Fruit fly (Drosophila melanogaster) whole organism, embryonic: ENCODE measurements around the gene CG3916.

Experiments
- Asciz ChIP-seq: fragments of 200-800 bp; sonication (Bioruptor generic); optimal IDR thresholded peaks from 2 replicates; lab custom pipeline; 2017; ENCODE audit warnings: missing biosample characterization, mild to moderate bottlenecking, missing genetic modification characterization, missing genetic modification reagents
- Bdp1 ChIP-seq: fragments of 200-800 bp; sonication (Bioruptor generic); optimal IDR thresholded peaks from 3 replicates; lab custom pipeline; 2016; ENCODE audit warnings: missing biosample characterization, missing genetic modification characterization
- BtbVII ChIP-seq: fragments of 200-800 bp; sonication (Bioruptor generic); optimal IDR thresholded peaks from 3 replicates; lab custom pipeline; 2017; ENCODE audit warnings: missing biosample characterization, mild to moderate bottlenecking, missing genetic modification characterization
- CG1024 ChIP-seq: fragments of 200-800 bp; sonication (Bioruptor generic); IDR thresholded peaks from 2 replicates; pipeline ENCODE4 v1.3.6; 2022; ENCODE audit warnings: missing biosample characterization, missing genetic modification characterization
- CG14050 ChIP-seq: fragments of 200-800 bp; sonication (Bioruptor generic); IDR thresholded peaks from 3 replicates; pipeline ENCODE4 v1.3.6; 2022; ENCODE audit warnings: missing biosample characterization, missing genetic modification characterization
- CG15601 ChIP-seq: fragments of 200-800 bp; sonication (Bioruptor generic); optimal IDR thresholded peaks from 3 replicates; lab custom pipeline; 2019; ENCODE audit warnings: missing biosample characterization, mild to moderate bottlenecking, missing genetic modification characterization, moderate library complexity
- CG17385 ChIP-seq: fragments of 200-800 bp; sonication (Bioruptor generic); optimal IDR thresholded peaks from 3 replicates; lab custom pipeline; 2018; ENCODE audit warnings: missing biosample characterization, mild to moderate bottlenecking, missing genetic modification characterization
- CG2120 ChIP-seq: fragments of 200-800 bp; sonication (Bioruptor generic); optimal IDR thresholded peaks from 3 replicates; lab custom pipeline; 2016; ENCODE audit warnings: missing biosample characterization, missing genetic modification characterization
- CG2129 ChIP-seq: fragments of 200-800 bp; sonication (Bioruptor generic); IDR thresholded peaks from 2 replicates; pipeline ENCODE4 v1.3.6; 2022; ENCODE audit warnings: missing biosample characterization, missing genetic modification characterization; ENCODE audit not compliant: partially characterized antibody
- CG2202 ChIP-seq: fragments of 200-800 bp; sonication (Bioruptor generic); optimal IDR thresholded peaks from 2 replicates; lab custom pipeline; 2018; ENCODE audit warnings: missing biosample characterization, mild to moderate bottlenecking, missing genetic modification characterization
- CG31388 ChIP-seq: fragments of 200-800 bp; sonication (Bioruptor generic); optimal IDR thresholded peaks from 2 replicates; lab custom pipeline; 2016; ENCODE audit warnings: missing biosample characterization, missing genetic modification characterization
- CG4282 ChIP-seq: fragments of 200-800 bp; sonication (Bioruptor generic); optimal IDR thresholded peaks from 2 replicates; lab custom pipeline; 2016; ENCODE audit warnings: missing biosample characterization, missing genetic modification characterization
- CG4730 ChIP-seq: fragments of 200-800 bp; sonication (Bioruptor generic); IDR thresholded peaks from 2 replicates; pipeline ENCODE4 v1.3.6; 2022; ENCODE audit warnings: missing biosample characterization, missing genetic modification characterization
- CG6175 ChIP-seq: fragments of 200-800 bp; sonication (Bioruptor generic); IDR thresholded peaks from 3 replicates; pipeline ENCODE4 v1.3.6; 2022; ENCODE audit warnings: missing biosample characterization, missing genetic modification characterization
- CG6254 ChIP-seq: fragments of 200-800 bp; sonication (Bioruptor generic); optimal IDR thresholded peaks from 3 replicates; lab custom pipeline; 2017; ENCODE audit warnings: mild to moderate bottlenecking, missing biosample characterization, missing genetic modification reagents, missing genetic modification characterization
- CG6689 ChIP-seq: fragments of 200-800 bp; sonication (Bioruptor generic); IDR thresholded peaks from 2 replicates; pipeline ENCODE4 v1.3.6; 2022; ENCODE audit warnings: missing biosample characterization, missing genetic modification characterization
- CG6854 ChIP-seq: fragments of 200-800 bp; sonication (Bioruptor generic); optimal IDR thresholded peaks from 3 replicates; lab custom pipeline; 2017; ENCODE audit warnings: missing biosample characterization, mild to moderate bottlenecking, missing genetic modification characterization
- CG7357 ChIP-seq: fragments of 200-800 bp; sonication (Bioruptor generic); IDR thresholded peaks from 3 replicates; pipeline ENCODE4 v1.3.6; 2022; ENCODE audit warnings: missing biosample characterization, missing genetic modification characterization
- CG8089 ChIP-seq: fragments of 200-800 bp; sonication (Bioruptor generic); optimal IDR thresholded peaks from 3 replicates; lab custom pipeline; 2016; ENCODE audit warnings: missing biosample characterization, missing genetic modification characterization
- CG9876 ChIP-seq: fragments of 200-800 bp; sonication (Bioruptor generic); optimal IDR thresholded peaks from 2 replicates; lab custom pipeline; 2016; ENCODE audit warnings: missing biosample characterization, missing genetic modification characterization
- Doc3 ChIP-seq: fragments of 200-800 bp; sonication (Bioruptor generic); IDR thresholded peaks from 3 replicates; pipeline ENCODE4 v1.3.6; 2022; ENCODE audit warnings: missing biosample characterization, missing genetic modification characterization; ENCODE audit not compliant: partially characterized antibody
- HHEX ChIP-seq: fragments of 200-800 bp; sonication (Bioruptor generic); optimal IDR thresholded peaks from 3 replicates; lab custom pipeline; 2017; ENCODE audit warnings: missing biosample characterization, mild to moderate bottlenecking, missing genetic modification characterization, missing genetic modification reagents
- Hmx ChIP-seq: fragments of 200-800 bp; sonication (Bioruptor generic); optimal IDR thresholded peaks from 2 replicates; lab custom pipeline; 2016; ENCODE audit warnings: missing biosample characterization, missing genetic modification characterization
- Lim3 ChIP-seq: fragments of 200-800 bp; sonication (Bioruptor generic); IDR thresholded peaks from 2 replicates; pipeline ENCODE4 v1.3.6; 2022; ENCODE audit warnings: missing biosample characterization, missing genetic modification characterization
- Mad ChIP-seq: fragments of 200-800 bp; sonication (Bioruptor generic); optimal IDR thresholded peaks from 2 replicates; lab custom pipeline; 2016; ENCODE audit warnings: missing biosample characterization, missing genetic modification characterization
- Scr ChIP-seq: fragments of 200-800 bp; sonication (Bioruptor generic); IDR thresholded peaks from 2 replicates; pipeline ENCODE4 v1.3.6; 2022; ENCODE audit warnings: missing biosample characterization, missing genetic modification characterization; ENCODE audit not compliant: partially characterized antibody
- Vsx1 ChIP-seq: fragments of 200-800 bp; sonication (Bioruptor generic); optimal IDR thresholded peaks from 2 replicates; lab custom pipeline; 2017; ENCODE audit warnings: missing biosample characterization, mild to moderate bottlenecking, missing genetic modification characterization, missing genetic modification reagents
- al ChIP-seq: fragments of 200-800 bp; sonication (Bioruptor generic); IDR thresholded peaks from 2 replicates; pipeline ENCODE4 v1.3.6; 2022; ENCODE audit warnings: missing biosample characterization, missing genetic modification characterization
- aop ChIP-seq: fragments of 200-800 bp; sonication (Bioruptor generic); IDR thresholded peaks from 2 replicates; pipeline ENCODE4 v1.3.6; 2022; ENCODE audit warnings: missing biosample characterization, missing genetic modification characterization
- ap ChIP-seq: fragments of 200-800 bp; sonication (Bioruptor generic); IDR thresholded peaks from 2 replicates; pipeline ENCODE4 v1.3.6; 2022; ENCODE audit warnings: missing biosample characterization, missing genetic modification characterization
- cad ChIP-seq: fragments of >200 bp; optimal IDR thresholded peaks from 2 replicates; lab custom pipeline; 2017; ENCODE audit warnings: missing biosample characterization, missing genetic modification characterization
- chif ChIP-seq, 2 experiments: fragments of 200-800 bp; sonication (Bioruptor generic); optimal IDR thresholded peaks; 3 replicates each; lab custom pipeline; 2016; ENCODE audit warnings: missing biosample characterization in 2 of 2, missing genetic modification characterization in 2 of 2
- dpn ChIP-seq, 2 experiments: fragments of 200-800 bp; sonication (Bioruptor generic); optimal IDR thresholded peaks; 3 replicates each; lab custom pipeline; 2016; ENCODE audit warnings: missing biosample characterization in 2 of 2, missing genetic modification characterization in 2 of 2
- ems ChIP-seq: fragments of 200-800 bp; sonication (Bioruptor generic); optimal IDR thresholded peaks from 3 replicates; lab custom pipeline; 2016; ENCODE audit warnings: missing biosample characterization, missing genetic modification characterization
- grn ChIP-seq: fragments of 200-800 bp; sonication (Bioruptor generic); optimal IDR thresholded peaks from 3 replicates; lab custom pipeline; 2017; ENCODE audit warnings: missing biosample characterization, missing genetic modification characterization
- nmo ChIP-seq: fragments of 200-800 bp; sonication (Bioruptor generic); optimal IDR thresholded peaks from 2 replicates; lab custom pipeline; 2018; ENCODE audit warnings: missing biosample characterization, mild to moderate bottlenecking, missing genetic modification characterization, moderate library complexity
- pan ChIP-seq, 4 experiments: fragments of >200 bp in 3 of 4; fragments of 200-800 bp in 1 of 4; sonication (Bioruptor generic) in 1 of 4; optimal IDR thresholded peaks in 3 of 4; IDR thresholded peaks in 1 of 4; 2 replicates each; pipeline versions ENCODE4 v1.3.6 to Lab custom; 2017 to 2022; ENCODE audit warnings: missing biosample characterization in 2 of 4, missing genetic modification characterization in 2 of 4, mixed read lengths in 1 of 4
- pb ChIP-seq: fragments of 200-800 bp; sonication (Bioruptor generic); optimal IDR thresholded peaks from 3 replicates; lab custom pipeline; 2016; ENCODE audit warnings: missing biosample characterization, missing genetic modification characterization
- peb ChIP-seq: fragments of 200-800 bp; sonication (Bioruptor generic); IDR thresholded peaks from 2 replicates; pipeline ENCODE4 v1.3.6; 2022; ENCODE audit warnings: missing biosample characterization, missing genetic modification characterization
- pros ChIP-seq: fragments of 200-800 bp; sonication (Bioruptor generic); optimal IDR thresholded peaks from 3 replicates; lab custom pipeline; 2019; ENCODE audit warnings: missing biosample characterization, mild to moderate bottlenecking, missing genetic modification characterization, moderate library complexity
- pzg ChIP-seq: fragments of 200-800 bp; sonication (Bioruptor generic); optimal IDR thresholded peaks from 3 replicates; lab custom pipeline; 2018; ENCODE audit warnings: missing biosample characterization, mild to moderate bottlenecking, missing genetic modification characterization, moderate library complexity
- row ChIP-seq: fragments of 200-800 bp; sonication (Bioruptor generic); IDR thresholded peaks from 3 replicates; pipeline ENCODE4 v1.3.6; 2022; ENCODE audit warnings: missing biosample characterization, missing genetic modification characterization
- salm ChIP-seq: fragments of 200-800 bp; sonication (Bioruptor generic); optimal IDR thresholded peaks from 2 replicates; lab custom pipeline; 2018; ENCODE audit warnings: missing biosample characterization, mild to moderate bottlenecking, missing genetic modification characterization
- sens-2 ChIP-seq: fragments of 200-800 bp; sonication (Bioruptor generic); IDR thresholded peaks from 2 replicates; pipeline ENCODE4 v1.3.6; 2022; ENCODE audit warnings: missing biosample characterization, missing genetic modification characterization
- seq ChIP-seq: fragments of 200-800 bp; sonication (Bioruptor generic); IDR thresholded peaks from 2 replicates; pipeline ENCODE4 v1.3.6; 2022; ENCODE audit warnings: missing biosample characterization, missing genetic modification characterization
- slp2 ChIP-seq: fragments of 200-800 bp; sonication (Bioruptor generic); optimal IDR thresholded peaks from 2 replicates; lab custom pipeline; 2016; ENCODE audit warnings: missing biosample characterization, missing genetic modification characterization
- stc ChIP-seq: fragments of 200-800 bp; sonication (Bioruptor generic); IDR thresholded peaks from 2 replicates; pipeline ENCODE4 v1.3.6; 2022; ENCODE audit warnings: missing biosample characterization, missing genetic modification characterization
- sug ChIP-seq: fragments of 200-800 bp; optimal IDR thresholded peaks from 2 replicates; lab custom pipeline; 2019; ENCODE audit warnings: missing biosample characterization, mild to moderate bottlenecking, missing genetic modification characterization, moderate library complexity
- tap ChIP-seq: fragments of 200-800 bp; optimal IDR thresholded peaks from 3 replicates; lab custom pipeline; 2019; ENCODE audit warnings: missing biosample characterization, mild to moderate bottlenecking, missing genetic modification characterization, moderate library complexity
- zen2 ChIP-seq: fragments of 200-800 bp; sonication (Bioruptor generic); IDR thresholded peaks from 3 replicates; pipeline ENCODE4 v1.3.6; 2022; ENCODE audit warnings: missing biosample characterization, missing genetic modification characterization; ENCODE audit not compliant: partially characterized antibody

CG3916 gene

dm6 chr3R:12221366-12221916 lies 7.8 kb upstream of the CG3916 start, which contains the start of gene CG4860 (continued):
- TF ChIP-seq CG6254 (GFP tag; lab: Kevin White, UChicago): peak; percentile 59
- TF ChIP-seq Hmx (GFP tag; lab: Kevin White, UChicago): peak; percentile 80
- no peak for TF ChIP-seq Asciz
- TF ChIP-seq BtbVII (GFP tag; lab: Kevin White, UChicago): peak; percentile 71
- peak; percentile 73 for TF ChIP-seq ap (GFP tag; lab: Robert Waterston, UW)
- no peak for TF ChIP-seq cad (GFP tag; lab: Kevin White, UChicago)
- TF ChIP-seq nmo: peak; percentile 89
- peak; percentile 81 for TF ChIP-seq salm (tag; lab: Kevin White, UChicago)
- TF ChIP-seq CG7357 (GFP tag; lab: Robert Waterston, UW): peak; percentile 71
- TF ChIP-seq Vsx1 (GFP tag; lab: Kevin White, UChicago): peak; percentile 76
- peak; percentile 49 for TF ChIP-seq CG4282 (GFP tag; lab: Kevin White, UChicago)
- peak; percentile 90 for TF ChIP-seq row
- TF ChIP-seq CG17385 (GFP tag; lab: Kevin White, UChicago): peak; percentile 80
- peak; percentile 89 to 92 for TF ChIP-seq dpn (GFP tag; optimal IDR thresholded peaks at IDR 0.05; lab: Kevin White, UChicago)
- no peak for TF ChIP-seq zen2
- TF ChIP-seq Doc3 (GFP tag; lab: Robert Waterston, UW): no peak
- TF ChIP-seq ems (GFP tag; lab: Kevin White, UChicago): peak; percentile 85
- peak; percentile 85 for TF ChIP-seq CG6689
- peak; percentile 79 for TF ChIP-seq Mad (GFP tag; lab: Kevin White, UChicago)
- peak; percentile 54 for TF ChIP-seq pb (GFP tag; lab: Kevin White, UChicago)
- TF ChIP-seq Bdp1 (GFP tag; lab: Kevin White, UChicago): peak; percentile 65
- no peak for TF ChIP-seq grn (GFP tag; lab: Kevin White, UChicago)
- no peak for TF ChIP-seq pan (optimal IDR thresholded peaks at IDR 0.05; lab: Kevin White, UChicago)
- peak in 1 of 2 experiments; percentile 92 for TF ChIP-seq pan (GFP tag; optimal IDR thresholded peaks at IDR 0.05 in 1 of 2, IDR thresholded peaks at IDR 0.05 in 1 of 2)
- peak; percentile 64 for TF ChIP-seq CG8089 (GFP tag; lab: Kevin White, UChicago)
- peak; percentile 96 for TF ChIP-seq CG2120
- TF ChIP-seq CG1024 (GFP tag; lab: Robert Waterston, UW): peak; percentile 40; the same call in 1 of the 2 replicates
- no peak for TF ChIP-seq Scr (GFP tag; lab: Robert Waterston, UW)
- peak; percentile 57 for TF ChIP-seq CG2202 (tag; lab: Kevin White, UChicago)
- TF ChIP-seq sug: peak; percentile 86
- TF ChIP-seq CG2129 (GFP tag; lab: Robert Waterston, UW): no peak
- TF ChIP-seq al (GFP tag; lab: Robert Waterston, UW): peak; percentile 89
- TF ChIP-seq pzg (GFP tag; lab: Kevin White, UChicago): peak; percentile 5
- no peak for TF ChIP-seq pros (GFP tag; lab: Kevin White, UChicago)
- TF ChIP-seq CG4730 (GFP tag; lab: Robert Waterston, UW): peak; percentile 80
- TF ChIP-seq CG31388: peak; percentile 57
- peak; percentile 62; the same call in 1 of the 2 replicates for TF ChIP-seq sens-2
- peak; percentile 77 for TF ChIP-seq seq (GFP tag; lab: Robert Waterston, UW)
- TF ChIP-seq HHEX: peak; percentile 86
- TF ChIP-seq CG15601 (tag; lab: Kevin White, UChicago): peak; percentile 78
- TF ChIP-seq chif (GFP tag; optimal IDR thresholded peaks at IDR 0.05; lab: Kevin White, UChicago): peak; percentile 78 to 82
- peak; percentile 36; the same call in 1 of the 2 replicates for TF ChIP-seq peb
- peak; percentile 75 for TF ChIP-seq CG14050 (GFP tag; lab: Robert Waterston, UW)
- peak; percentile 83 for TF ChIP-seq stc (GFP tag; lab: Robert Waterston, UW)
- peak; percentile 83; the same call in 2 of the 3 replicates for TF ChIP-seq CG6175 (GFP tag; lab: Robert Waterston, UW)
- TF ChIP-seq CG9876 (GFP tag; lab: Kevin White, UChicago): peak; percentile 60
- TF ChIP-seq CG6854 (GFP tag; lab: Kevin White, UChicago): peak; percentile 62
- TF ChIP-seq Lim3 (GFP tag; lab: Robert Waterston, UW): no peak
- peak; percentile 78 for TF ChIP-seq slp2 (GFP tag; lab: Kevin White, UChicago)
- 0 out of 2 replicates have a peak, but pooled peaks have one; percentile 56 for TF ChIP-seq aop (GFP tag; lab: Robert Waterston, UW)
- peak; percentile 63 for TF ChIP-seq tap (tag; lab: Kevin White, UChicago)
